Worm (Caenorhabditis elegans): ENCODE measurements around the gene spig-7.

ce11 chrV:1476841-1477240 lies 17.7 kb upstream of the spig-7 start:
- TF ChIP-seq ceh-82 (tag; optimal IDR thresholded peaks at IDR 0.05) (no peak), ama-1 (optimal IDR thresholded peaks at IDR 0.05) (peak; percentile 21), daf-12 (tag; optimal IDR thresholded peaks at IDR 0.05) (no peak)

Data from whole organism, L4 larva.